Worm (Caenorhabditis elegans) whole organism, L4 larva: ENCODE measurements around the gene B0393.7.

ENCODE experiments used
- F10B5.3 ChIP-seq: sonication (generic microtip); optimal IDR thresholded peaks from 2 replicates; lab custom pipeline; 2016; ENCODE audit warnings: mild to moderate bottlenecking, missing genetic modification characterization, missing compliant biosample characterization
- F26F4.8 ChIP-seq: fragments of 200-800 bp; sonication (Bioruptor generic); conservative IDR thresholded peaks from 2 replicates; pipeline ENCODE4 v1.3.6; 2022; ENCODE audit warnings: missing genetic modification characterization, missing compliant biosample characterization
- F44E2.7 ChIP-seq: fragments of 200-800 bp; sonication (Bioruptor generic); IDR thresholded peaks from 2 replicates; pipeline ENCODE4 v2.1.2; 2022; ENCODE audit warnings: missing genetic modification characterization, missing compliant biosample characterization
- F49E8.2 ChIP-seq: sonication (generic microtip); optimal IDR thresholded peaks from 2 replicates; lab custom pipeline; 2016; ENCODE audit warnings: missing compliant biosample characterization, mild to moderate bottlenecking, missing genetic modification characterization, borderline replicate concordance
- T20F7.1 ChIP-seq: fragments of 200-800 bp; sonication (Bioruptor generic); optimal IDR thresholded peaks from 2 replicates; lab custom pipeline; 2018; ENCODE audit warnings: mild to moderate bottlenecking, missing genetic modification characterization, missing compliant biosample characterization
- T26A8.4 ChIP-seq: fragments of 200-800 bp; sonication (Bioruptor generic); IDR thresholded peaks from 2 replicates; pipeline ENCODE4 v1.3.6; 2022; ENCODE audit warnings: missing genetic modification characterization, missing compliant biosample characterization
- Y105C5A.15 ChIP-seq: fragments of 200-800 bp; sonication (Bioruptor generic); IDR thresholded peaks from 2 replicates; pipeline ENCODE4 v1.3.6; 2022; ENCODE audit warnings: missing genetic modification characterization, missing compliant biosample characterization
- Y48G9A.11 ChIP-seq: fragments of 200-800 bp; sonication (Bioruptor generic); IDR thresholded peaks from 2 replicates; pipeline ENCODE4 v1.3.6; 2022; ENCODE audit warnings: missing genetic modification reagents, missing genetic modification characterization, missing compliant biosample characterization
- Y5F2A.4 ChIP-seq: fragments of 200-800 bp; sonication (Bioruptor generic); optimal IDR thresholded peaks from 2 replicates; lab custom pipeline; 2018; ENCODE audit warnings: mild to moderate bottlenecking, missing genetic modification characterization, missing compliant biosample characterization
- Y75B8A.6 ChIP-seq: fragments of 200-800 bp; sonication (Bioruptor generic); IDR thresholded peaks from 2 replicates; pipeline ENCODE4 v1.3.6; 2022; ENCODE audit warnings: missing genetic modification reagents, missing genetic modification characterization, missing compliant biosample characterization
- ZK546.5 ChIP-seq, 2 experiments: sonication (generic microtip); optimal IDR thresholded peaks; 2 replicates each; lab custom pipeline; 2017; ENCODE audit warnings: missing biosample characterization in 2 of 2, missing genetic modification characterization in 2 of 2
- aha-1 ChIP-seq: fragments of 150-350 bp; peaks from one replicate; lab custom pipeline; 2014; ENCODE audit warnings: missing biosample characterization, missing genetic modification characterization
- ama-1 ChIP-seq: fragments of 150-350 bp; optimal IDR thresholded peaks from 2 replicates; lab custom pipeline; 2014; ENCODE audit warnings: inconsistent platforms, mixed read lengths
- arid-1 ChIP-seq: fragments of 200-800 bp; sonication (Bioruptor generic); conservative IDR thresholded peaks from 2 replicates; pipeline ENCODE4 v1.3.6; 2022; ENCODE audit warnings: missing genetic modification reagents, missing genetic modification characterization, missing compliant biosample characterization
- ceh-44 ChIP-seq: fragments of 200-800 bp; sonication (Bioruptor generic); IDR thresholded peaks from 2 replicates; pipeline ENCODE4 v1.3.6; 2022; ENCODE audit warnings: missing genetic modification reagents, missing genetic modification characterization, missing compliant biosample characterization
- ceh-82 ChIP-seq: sonication (generic microtip); optimal IDR thresholded peaks from 2 replicates; lab custom pipeline; 2017; ENCODE audit warnings: missing biosample characterization, missing genetic modification characterization
- ces-1 ChIP-seq: fragments of 150-350 bp; sonication (generic microtip); optimal IDR thresholded peaks from 4 replicates; lab custom pipeline; 2014; ENCODE audit warnings: missing biosample characterization, missing genetic modification reagents, missing genetic modification characterization
- cey-2 ChIP-seq: sonication (generic microtip); optimal IDR thresholded peaks from 3 replicates; lab custom pipeline; 2017; ENCODE audit warnings: missing genetic modification characterization, mild to moderate bottlenecking, missing compliant biosample characterization, antibody characterized with exemption, borderline replicate concordance; ENCODE audit not compliant: insufficient read depth
- daf-12 ChIP-seq: fragments of 150-350 bp; optimal IDR thresholded peaks from 2 replicates; lab custom pipeline; 2014; ENCODE audit warnings: missing biosample characterization, missing genetic modification reagents, missing genetic modification characterization
- dmd-9 ChIP-seq: fragments of 200-800 bp; sonication (Bioruptor generic); IDR thresholded peaks from 2 replicates; pipeline ENCODE4 v1.3.6; 2022; ENCODE audit warnings: missing genetic modification reagents, missing genetic modification characterization, missing compliant biosample characterization
- duxl-1 ChIP-seq: sonication (generic microtip); optimal IDR thresholded peaks from 2 replicates; lab custom pipeline; 2016; ENCODE audit warnings: mild to moderate bottlenecking, missing genetic modification characterization, moderate library complexity, missing compliant biosample characterization; ENCODE audit not compliant: poor library complexity
- dve-1 ChIP-seq: sonication (generic microtip); optimal IDR thresholded peaks from 2 replicates; lab custom pipeline; 2017; ENCODE audit warnings: antibody characterized with exemption, mild to moderate bottlenecking, missing genetic modification characterization, missing compliant biosample characterization; ENCODE audit not compliant: insufficient read depth
- egl-27 ChIP-seq: sonication (generic microtip); optimal IDR thresholded peaks from 3 replicates; lab custom pipeline; 2017; ENCODE audit warnings: missing biosample characterization, missing genetic modification reagents, missing genetic modification characterization
- egl-43 ChIP-seq: fragments of 200-800 bp; sonication (Bioruptor generic); IDR thresholded peaks from 2 replicates; pipeline ENCODE4 v1.3.6; 2022; ENCODE audit warnings: missing genetic modification reagents, missing genetic modification characterization, missing compliant biosample characterization
- hlh-11 ChIP-seq: fragments of 200-800 bp; sonication (Bioruptor generic); optimal IDR thresholded peaks from 2 replicates; lab custom pipeline; 2018; ENCODE audit warnings: mild to moderate bottlenecking, missing genetic modification characterization, missing compliant biosample characterization
- lir-3 ChIP-seq: sonication (generic microtip); optimal IDR thresholded peaks from 2 replicates; lab custom pipeline; 2016; ENCODE audit warnings: mild to moderate bottlenecking, missing genetic modification characterization, missing compliant biosample characterization
- madf-9 ChIP-seq: fragments of 200-800 bp; sonication (Bioruptor generic); conservative IDR thresholded peaks from 2 replicates; pipeline ENCODE4 v1.3.6; 2022; ENCODE audit warnings: missing genetic modification reagents, missing genetic modification characterization, missing compliant biosample characterization
- mdl-1 ChIP-seq, 2 experiments: fragments of 150-350 bp in 1 of 2; sonication (generic microtip) in 1 of 2; optimal IDR thresholded peaks; 2 replicates each; lab custom pipeline; 2014 to 2017; ENCODE audit warnings: missing biosample characterization in 2 of 2, missing genetic modification characterization in 2 of 2
- mes-2 ChIP-seq: sonication (generic microtip); optimal IDR thresholded peaks from 2 replicates; lab custom pipeline; 2016; ENCODE audit warnings: missing genotype, mild to moderate bottlenecking, missing genetic modification characterization, missing compliant biosample characterization; ENCODE audit not compliant: poor library complexity, severe bottlenecking
- mxl-3 ChIP-seq: fragments of 200-800 bp; sonication (Bioruptor generic); optimal IDR thresholded peaks from 2 replicates; lab custom pipeline; 2018; ENCODE audit warnings: mild to moderate bottlenecking, missing genetic modification characterization, missing compliant biosample characterization
- nhr-10 ChIP-seq: fragments of 150-350 bp; optimal IDR thresholded peaks from 2 replicates; lab custom pipeline; 2014; ENCODE audit warnings: missing biosample characterization, missing genetic modification characterization
- nhr-102 ChIP-seq: sonication (generic microtip); optimal IDR thresholded peaks from 2 replicates; lab custom pipeline; 2016; ENCODE audit warnings: mild to moderate bottlenecking, missing genetic modification characterization, moderate library complexity, missing compliant biosample characterization
- nhr-41 ChIP-seq: fragments of 200-800 bp; sonication (Bioruptor generic); IDR thresholded peaks from 2 replicates; pipeline ENCODE4 v1.3.6; 2022; ENCODE audit warnings: missing genetic modification reagents, missing genetic modification characterization, missing compliant biosample characterization
- nhr-42 ChIP-seq: fragments of 200-800 bp; sonication (Bioruptor generic); IDR thresholded peaks from 2 replicates; pipeline ENCODE4 v1.3.6; 2022; ENCODE audit warnings: missing genetic modification characterization, missing compliant biosample characterization
- nhr-6 ChIP-seq: fragments of 150-350 bp; optimal IDR thresholded peaks from 2 replicates; lab custom pipeline; 2014; ENCODE audit warnings: missing biosample characterization, missing genetic modification characterization
- php-3 ChIP-seq: fragments of 200-800 bp; sonication (Bioruptor generic); IDR thresholded peaks from 2 replicates; pipeline ENCODE4 v1.3.6; 2022; ENCODE audit warnings: missing genetic modification reagents, missing genetic modification characterization, missing compliant biosample characterization
- pqm-1 ChIP-seq: sonication (generic microtip); optimal IDR thresholded peaks from 2 replicates; lab custom pipeline; 2017; ENCODE audit warnings: missing biosample characterization, missing genetic modification characterization
- set-16 ChIP-seq: fragments of 200-800 bp; sonication (Bioruptor generic); IDR thresholded peaks from 2 replicates; pipeline ENCODE4 v1.3.6; 2022; ENCODE audit warnings: missing genetic modification reagents, missing genetic modification characterization, missing compliant biosample characterization
- snpc-1.2 ChIP-seq: fragments of 200-800 bp; sonication (Bioruptor generic); IDR thresholded peaks from 2 replicates; pipeline ENCODE4 v1.3.6; 2022; ENCODE audit warnings: missing genetic modification reagents, missing genetic modification characterization, missing compliant biosample characterization
- spr-3 ChIP-seq: fragments of 200-800 bp; sonication (Bioruptor generic); optimal IDR thresholded peaks from 2 replicates; lab custom pipeline; 2018; ENCODE audit warnings: mild to moderate bottlenecking, missing genetic modification characterization, missing compliant biosample characterization
- tag-97 ChIP-seq: fragments of 200-800 bp; sonication (Bioruptor generic); IDR thresholded peaks from 2 replicates; pipeline ENCODE4 v1.3.6; 2022; ENCODE audit warnings: missing genetic modification characterization, missing compliant biosample characterization
- unc-39 ChIP-seq: sonication (generic microtip); optimal IDR thresholded peaks from 2 replicates; lab custom pipeline; 2017; ENCODE audit warnings: missing biosample characterization, missing genetic modification characterization
- zfp-2 ChIP-seq: sonication (generic microtip); optimal IDR thresholded peaks from 2 replicates; lab custom pipeline; 2016; ENCODE audit warnings: mild to moderate bottlenecking, missing genetic modification characterization, missing compliant biosample characterization
- zfp-3 ChIP-seq: fragments of 200-800 bp; sonication (Bioruptor generic); conservative IDR thresholded peaks from 2 replicates; pipeline ENCODE4 v1.3.6; 2022; ENCODE audit warnings: missing genetic modification reagents, missing genetic modification characterization, missing compliant biosample characterization
- zip-11 ChIP-seq: fragments of 200-800 bp; sonication (Bioruptor generic); IDR thresholded peaks from 2 replicates; pipeline ENCODE4 v1.3.6; 2022; ENCODE audit warnings: missing genetic modification characterization, missing compliant biosample characterization

B0393.7 gene

DNA sequence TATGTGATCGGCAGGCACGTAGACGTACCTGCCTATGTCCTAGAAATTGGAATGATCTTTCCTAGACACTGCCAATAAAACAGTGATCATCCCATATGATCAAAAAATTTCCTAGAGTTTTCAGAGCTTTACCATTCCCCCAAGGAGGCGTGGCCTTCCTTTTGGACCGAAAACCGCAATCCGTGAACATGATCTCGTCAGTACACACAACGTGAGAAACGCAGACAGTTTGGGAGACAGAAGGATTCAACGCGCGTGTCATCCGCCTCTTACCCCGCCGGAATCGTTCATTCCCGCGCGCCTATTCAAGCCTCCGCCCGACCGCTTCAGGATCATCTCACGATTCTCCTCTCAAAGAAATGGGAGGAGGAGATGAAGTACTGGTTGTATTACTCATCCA lies 12.4 kb downstream of the B0393.7 start, which contains the start of gene B0393.5 (continued):
- no peak for TF ChIP-seq php-3 (GFP tag; lab: Robert Waterston, UW)

DNA sequence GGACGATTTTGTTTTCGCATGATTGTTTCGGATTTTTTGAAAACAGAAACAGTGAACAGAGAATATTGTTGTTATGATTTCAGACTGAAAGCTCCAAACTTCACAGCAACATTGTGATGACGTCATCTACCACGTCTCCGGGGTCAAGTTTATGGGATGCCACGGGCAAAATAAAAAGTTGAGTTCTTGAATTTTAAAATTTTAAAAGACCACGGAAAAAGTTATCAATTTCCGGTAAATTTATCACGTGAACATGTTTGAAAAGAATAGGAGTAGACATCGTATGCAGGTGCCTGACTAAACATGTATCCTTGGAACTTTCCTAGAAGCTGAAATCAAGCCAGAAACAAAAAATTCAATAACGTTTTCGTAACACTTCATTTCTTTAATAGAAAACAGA lies 14.4 kb downstream of the B0393.7 start, which contains the start of gene B0393.4:
B0393.4 (minus strand) TSS at position 101 of the 400 bp plus-strand sequence.
- TF ChIP-seq duxl-1 (no peak), ama-1 (lab: Kevin White, UChicago) (no peak), pqm-1 (tag; lab: Kevin White, UChicago) (no peak), Y75B8A.6 (GFP tag; lab: Robert Waterston, UW) (no peak)

DNA sequence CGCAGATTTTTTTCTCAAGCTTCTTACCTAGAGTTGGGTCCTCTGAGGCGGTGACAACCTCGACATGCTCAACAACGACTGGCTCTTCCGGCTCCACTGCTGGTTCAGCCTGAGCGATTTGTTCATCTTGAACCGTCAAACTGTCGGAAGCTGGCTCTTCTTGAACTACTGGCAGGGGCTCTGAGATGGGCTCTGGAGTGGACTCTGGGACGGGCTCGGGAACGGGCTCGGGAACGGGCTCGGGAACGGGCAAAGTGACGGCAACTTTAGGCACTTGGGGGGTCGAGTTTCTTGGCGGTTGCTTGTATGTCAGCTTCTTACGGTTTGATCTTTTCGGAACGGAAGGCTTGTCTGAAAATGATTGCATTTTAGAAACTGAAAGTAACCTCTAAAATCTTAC lies 15.1 kb downstream of the B0393.7 start:
- TF ChIP-seq nhr-41 (GFP tag; lab: Robert Waterston, UW) (no peak), Y48G9A.11 (GFP tag; lab: Robert Waterston, UW) (no peak), lir-3 (tag; lab: Kevin White, UChicago) (no peak), set-16 (GFP tag; lab: Robert Waterston, UW) (peak; percentile 78), arid-1 (GFP tag; lab: Robert Waterston, UW) (no peak), F44E2.7 (no peak), zip-11 (GFP tag; lab: Robert Waterston, UW) (no peak), nhr-6 (tag; lab: Kevin White, UChicago) (no peak)
- TF ChIP-seq, all 104 proteins: peak for 1

DNA sequence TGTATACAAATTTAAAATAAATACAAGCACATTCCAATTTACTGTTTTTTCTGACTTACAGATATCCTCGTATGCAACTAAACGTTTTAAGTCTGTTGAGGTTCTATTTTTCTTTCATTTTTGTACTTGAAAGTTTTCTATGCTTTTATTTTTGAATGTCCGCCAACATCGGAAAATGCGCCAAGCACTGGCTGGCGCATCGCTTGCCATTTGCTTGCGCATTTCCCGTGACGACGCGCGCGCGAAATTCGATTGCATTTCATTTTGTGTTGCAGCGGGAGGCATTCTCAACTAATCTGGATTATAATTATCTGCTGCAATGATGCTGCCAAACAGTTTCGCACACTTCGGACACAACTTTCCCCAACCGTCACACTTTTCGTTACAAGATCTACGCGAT lies 20.9 kb downstream of the B0393.7 start, which contains the start of gene fbxl-2:
fbxl-2 (plus strand) TSS at position 278 of the 400 bp plus-strand sequence.
- TF ChIP-seq hlh-11 (tag; lab: Kevin White, UChicago) (peak; percentile 89), unc-39 (tag; lab: Kevin White, UChicago) (no peak), dve-1 (tag; lab: Kevin White, UChicago) (peak; percentile 95), tag-97 (no peak), nhr-42 (GFP tag; lab: Robert Waterston, UW) (peak; percentile 93), cey-2 (tag; lab: Kevin White, UChicago) (no peak), arid-1 (GFP tag; lab: Robert Waterston, UW) (peak; percentile 88), snpc-1.2 (0 out of 2 replicates have a peak, but pooled peaks have one; percentile 54), duxl-1 (peak; percentile 94), dmd-9 (GFP tag; lab: Robert Waterston, UW) (peak; percentile 87), egl-27 (tag; lab: Kevin White, UChicago) (no peak), egl-43 (peak; percentile 82), daf-12 (tag; lab: Kevin White, UChicago) (no peak), mdl-1 (tag; optimal IDR thresholded peaks at IDR 0.05; lab: Kevin White, UChicago) (peak in 1 of 2 experiments; percentile 59), Y105C5A.15 (GFP tag; lab: Robert Waterston, UW) (peak; percentile 75; the same call in 1 of the 2 replicates), ZK546.5 (tag; optimal IDR thresholded peaks at IDR 0.05; lab: Kevin White, UChicago) (peak in 1 of 2 experiments; percentile 54), ceh-82 (no peak), aha-1 (tag; lab: Kevin White, UChicago) (peak; percentile 93), zfp-2 (tag; lab: Kevin White, UChicago) (peak; percentile 71), T20F7.1 (GFP tag; lab: Kevin White, UChicago) (no peak), pqm-1 (tag; lab: Kevin White, UChicago) (peak; percentile 51), Y5F2A.4 (GFP tag; lab: Kevin White, UChicago) (peak; percentile 37), mxl-3 (GFP tag; lab: Kevin White, UChicago) (peak; percentile 77), spr-3 (GFP tag; lab: Kevin White, UChicago) (peak; percentile 75), F49E8.2 (peak; percentile 28), nhr-102 (tag; lab: Kevin White, UChicago) (peak; percentile 96), ces-1 (no peak), F26F4.8 (no peak), nhr-10 (no peak), mes-2 (tag; lab: Kevin White, UChicago) (peak; percentile 97), ceh-44 (GFP tag; lab: Robert Waterston, UW) (0 out of 2 replicates have a peak, but pooled peaks have one; percentile 6), T26A8.4 (GFP tag; lab: Robert Waterston, UW) (peak; percentile 96), madf-9 (GFP tag; lab: Robert Waterston, UW) (peak; percentile 82), zfp-3 (peak; percentile 90; the same call in 1 of the 2 replicates), F10B5.3 (peak; percentile 83)
